Worm (Caenorhabditis elegans): ENCODE measurements around the gene C28H8.3.

Gene C28H8.3

DNA sequence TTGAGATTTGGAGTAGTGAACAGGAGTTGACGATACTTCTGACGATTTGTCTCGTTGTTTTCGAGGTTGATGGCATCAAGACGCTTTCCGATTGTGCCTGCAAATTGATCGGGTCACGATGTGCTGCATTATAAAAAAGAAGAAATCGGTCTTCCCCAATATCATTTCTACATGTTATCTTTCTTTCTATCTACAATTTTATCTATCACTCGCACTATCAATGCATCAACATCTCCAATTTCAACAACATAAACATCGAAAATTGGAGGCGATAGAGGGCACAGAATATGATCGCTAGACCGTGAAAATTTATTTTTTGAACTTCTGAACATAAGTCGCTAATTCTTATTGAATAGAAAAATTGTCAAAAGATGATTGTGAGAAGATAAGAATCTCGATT is 32.8 kb upstream of the C28H8.3 start:
- TF ChIP-seq dpl-1 (GFP tag; optimal IDR thresholded peaks at IDR 0.05) = no peak
- no peak for TF ChIP-seq F16B12.6 (tag; optimal IDR thresholded peaks at IDR 0.05)
- no peak for TF ChIP-seq efl-1 (optimal IDR thresholded peaks at IDR 0.05)
- TF ChIP-seq efl-1 (GFP tag; optimal IDR thresholded peaks at IDR 0.05 in 1 of 2) = peak in 1 of 2 experiments; percentile 32
- no peak for TF ChIP-seq zag-1 (tag; optimal IDR thresholded peaks at IDR 0.05)
- no peak for TF ChIP-seq nhr-76 (tag; optimal IDR thresholded peaks at IDR 0.05)
- no peak for TF ChIP-seq swsn-7 (tag; optimal IDR thresholded peaks at IDR 0.05)
- TF ChIP-seq nhr-84 (tag; optimal IDR thresholded peaks at IDR 0.05) = no peak
- peak; percentile 42 for TF ChIP-seq elt-2 (tag; optimal IDR thresholded peaks at IDR 0.05)
- no peak for TF ChIP-seq snpc-4 (tag; optimal IDR thresholded peaks at IDR 0.05)

DNA sequence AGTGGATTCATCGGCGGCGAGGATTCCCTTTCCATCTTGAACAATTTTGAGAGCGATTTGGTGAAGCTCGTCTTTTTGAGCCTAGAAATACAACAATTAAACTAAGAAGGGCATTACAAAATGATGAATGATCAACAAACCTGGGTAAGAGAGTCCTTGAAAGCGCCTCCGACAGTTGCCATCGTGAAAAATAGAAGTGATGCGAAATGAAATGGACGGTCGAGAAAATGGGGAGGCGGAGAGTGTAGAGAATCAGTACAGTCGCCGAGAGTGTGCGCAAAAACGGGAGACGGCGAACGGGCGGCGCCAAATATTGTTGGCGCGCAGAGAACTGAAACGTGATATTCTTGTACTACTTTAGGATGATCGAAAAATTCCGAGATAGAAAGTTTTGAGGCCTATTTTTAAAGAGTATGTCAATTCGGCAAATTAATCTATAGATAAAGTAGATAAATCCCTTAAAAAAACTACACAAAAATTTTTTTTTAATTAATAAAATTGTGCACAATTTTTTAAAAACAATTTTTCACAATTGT is 32.3 kb upstream of the C28H8.3 start, which contains the start of gene aldo-2:
Gene aldo-2, minus strand, starts transcription at position 486 of the 536 bp plus-strand sequence.
- TF ChIP-seq skn-1 (tag; optimal IDR thresholded peaks at IDR 0.05) (no peak), ztf-11 (tag; optimal IDR thresholded peaks at IDR 0.05) (no peak), alr-1 (tag; optimal IDR thresholded peaks at IDR 0.05; ENCODE audit: borderline replicate concordance) (no peak), snu-23 (GFP tag; optimal IDR thresholded peaks at IDR 0.05) (peak; percentile 57), tlp-1 (tag; optimal IDR thresholded peaks at IDR 0.05) (no peak), grh-1 (GFP tag; IDR thresholded peaks at IDR 0.05) (0 out of 2 replicates have a peak, but pooled peaks have one; percentile 5), ceh-8 (GFP tag; optimal IDR thresholded peaks at IDR 0.05) (no peak), F16B12.6 (tag; optimal IDR thresholded peaks at IDR 0.05) (no peak), nhr-84 (tag; optimal IDR thresholded peaks at IDR 0.05) (no peak), lin-14 (GFP tag; optimal IDR thresholded peaks at IDR 0.05) (peak; percentile 76), fos-1 (tag; optimal IDR thresholded peaks at IDR 0.05) (no peak), sptf-1 (tag; optimal IDR thresholded peaks at IDR 0.05) (no peak), sox-4 (tag; optimal IDR thresholded peaks at IDR 0.05) (no peak), dpl-1 (GFP tag; optimal IDR thresholded peaks at IDR 0.05) (peak in 2 of 3 experiments; percentile 22 to 33), unc-86 (tag; optimal IDR thresholded peaks at IDR 0.05) (no peak), nhr-85 (tag) (peak; percentile 84), fkh-8 (tag; optimal IDR thresholded peaks at IDR 0.05) (no peak), lin-35 (GFP tag; optimal IDR thresholded peaks at IDR 0.05) (peak; percentile 24 to 60), aly-2 (tag; optimal IDR thresholded peaks at IDR 0.05) (no peak), ces-1 (GFP tag; optimal IDR thresholded peaks at IDR 0.05) (no peak), mdl-1 (tag; optimal IDR thresholded peaks at IDR 0.05) (peak in 1 of 2 experiments; percentile 40), nhr-47 (tag; optimal IDR thresholded peaks at IDR 0.05) (peak; percentile 15), nhr-12 (tag; optimal IDR thresholded peaks at IDR 0.05) (no peak), lir-3 (tag; optimal IDR thresholded peaks at IDR 0.05; ENCODE audit: poor library complexity) (no peak), aha-1 (tag; optimal IDR thresholded peaks at IDR 0.05) (no peak), tbx-2 (tag; optimal IDR thresholded peaks at IDR 0.05) (peak; percentile 22), blmp-1 (tag; optimal IDR thresholded peaks at IDR 0.05) (peak; percentile 64), nhr-19 (GFP tag; conservative IDR thresholded peaks at IDR 0.05) (peak; percentile 6; the same call in 1 of the 2 replicates), C04F5.9 (tag; optimal IDR thresholded peaks at IDR 0.05) (no peak), ama-1 (optimal IDR thresholded peaks at IDR 0.05) (peak; percentile 56), fkh-10 (GFP tag; optimal IDR thresholded peaks at IDR 0.05) (no peak), lsy-2 (tag; optimal IDR thresholded peaks at IDR 0.05) (peak in 1 of 2 experiments; percentile 36), vab-15 (tag; optimal IDR thresholded peaks at IDR 0.05) (no peak), efl-1 (optimal IDR thresholded peaks at IDR 0.05) (peak; percentile 22 to 30), efl-1 (GFP tag; optimal IDR thresholded peaks at IDR 0.05 in 1 of 2) (peak in 1 of 2 experiments; percentile 92), mep-1 (tag; optimal IDR thresholded peaks at IDR 0.05) (peak; percentile 14), nhr-71 (tag; optimal IDR thresholded peaks at IDR 0.05) (peak; percentile 11), unc-130 (tag; optimal IDR thresholded peaks at IDR 0.05) (no peak), nhr-20 (tag; optimal IDR thresholded peaks at IDR 0.05) (peak; percentile 31), elt-3 (tag; optimal IDR thresholded peaks at IDR 0.05) (peak in 1 of 6 experiments; percentile 30), nhr-90 (tag; optimal IDR thresholded peaks at IDR 0.05; ENCODE audit: poor library complexity) (peak; percentile 54), nhr-237 (tag; optimal IDR thresholded peaks at IDR 0.05) (no peak), ceh-82 (tag; optimal IDR thresholded peaks at IDR 0.05) (peak in 1 of 3 experiments; percentile 4)
